Fruit fly (Drosophila melanogaster) whole organism, embryonic: ENCODE results near the gene Dfd.

Experiments
- CG12299 ChIP-seq: fragments of 200-800 bp; sonication (Bioruptor generic); optimal IDR thresholded peaks from 2 replicates; lab custom pipeline; 2018; ENCODE audit warnings: missing biosample characterization, mild to moderate bottlenecking, missing genetic modification characterization
- CG13624 ChIP-seq: fragments of 200-800 bp; sonication (Bioruptor generic); optimal IDR thresholded peaks from 2 replicates; lab custom pipeline; 2016; ENCODE audit warnings: missing biosample characterization, missing genetic modification characterization
- CG17612 ChIP-seq: fragments of 200-800 bp; sonication (Bioruptor generic); IDR thresholded peaks from 2 replicates; pipeline ENCODE4 v1.3.6; 2022; ENCODE audit warnings: missing biosample characterization, missing genetic modification characterization
- CG18619 ChIP-seq: fragments of 200-800 bp; sonication (Bioruptor generic); optimal IDR thresholded peaks from 3 replicates; lab custom pipeline; 2017; ENCODE audit warnings: missing biosample characterization, mild to moderate bottlenecking, missing genetic modification characterization
- CG6272 ChIP-seq: fragments of 200-800 bp; sonication (Bioruptor generic); IDR thresholded peaks from 2 replicates; pipeline ENCODE4 v1.3.6; 2022; ENCODE audit warnings: missing biosample characterization, missing genetic modification characterization
- crol ChIP-seq: fragments of 200-800 bp; sonication (Bioruptor generic); IDR thresholded peaks from 2 replicates; pipeline ENCODE4 v1.3.6; 2022; ENCODE audit warnings: missing biosample characterization, missing genetic modification characterization
- vfl ChIP-seq: fragments of 200-800 bp; sonication (Bioruptor generic); optimal IDR thresholded peaks from 2 replicates; lab custom pipeline; 2016; ENCODE audit warnings: missing biosample characterization, missing genetic modification characterization

DNA sequence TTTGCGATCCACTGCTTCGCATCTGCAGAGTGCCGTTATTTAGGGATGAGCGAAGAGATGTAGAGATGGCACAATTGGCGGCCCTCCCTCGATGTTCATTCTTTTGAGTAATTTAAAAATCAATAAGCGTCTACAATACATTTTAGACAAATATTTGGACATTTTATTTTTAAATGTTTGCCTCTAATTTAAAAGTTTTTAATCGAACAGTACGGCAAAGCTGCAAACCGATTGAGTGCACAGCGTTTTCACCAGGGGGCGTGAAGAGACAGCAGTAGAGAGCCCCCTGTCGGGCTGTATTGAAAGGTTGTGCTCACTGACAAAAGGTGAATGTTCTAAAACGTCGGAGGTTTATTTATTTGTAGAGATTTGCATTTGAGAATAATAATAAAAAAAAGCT, 32.2 kb upstream of the Dfd start, which contains the start of gene bcd:
- TF ChIP-seq CG13624 (GFP tag; lab: Kevin White, UChicago) (peak; percentile 77), CG6272 (GFP tag; lab: Robert Waterston, UW) (peak; percentile 58), crol (GFP tag; lab: Robert Waterston, UW) (peak; percentile 34; the same call in 1 of the 2 replicates), vfl (GFP tag; lab: Kevin White, UChicago) (peak; percentile 49), CG17612 (peak; percentile 44; the same call in 1 of the 2 replicates), CG18619 (GFP tag; lab: Kevin White, UChicago) (peak; percentile 26), CG12299 (tag; lab: Kevin White, UChicago) (peak; percentile 19)
